Worm (Caenorhabditis elegans): ENCODE measurements around the gene R07G3.8.

ce11 chrII:7570305-7570704, 50.0 kb downstream of the R07G3.8 start, which contains the start of gene F35D2.3:
- TF ChIP-seq arid-1 (GFP tag; conservative IDR thresholded peaks at IDR 0.05): no peak
- no peak for TF ChIP-seq lsy-2 (tag; optimal IDR thresholded peaks at IDR 0.05)
- no peak for TF ChIP-seq mxl-3 (GFP tag; optimal IDR thresholded peaks at IDR 0.05)
- TF ChIP-seq nhr-237 (tag; optimal IDR thresholded peaks at IDR 0.05): no peak
- no peak for TF ChIP-seq mdt-29 (GFP tag; IDR thresholded peaks at IDR 0.05)
- TF ChIP-seq dmd-6 (GFP tag; IDR thresholded peaks at IDR 0.05): no peak
- no peak for TF ChIP-seq ztf-11 (tag; optimal IDR thresholded peaks at IDR 0.05)
- TF ChIP-seq lin-13 (GFP tag; optimal IDR thresholded peaks at IDR 0.05): no peak
- no peak for TF ChIP-seq ces-1 (GFP tag; optimal IDR thresholded peaks at IDR 0.05)
- TF ChIP-seq dve-1 (tag; optimal IDR thresholded peaks at IDR 0.05; ENCODE audit: insufficient read depth): no peak
- no peak for TF ChIP-seq skn-1 (tag; optimal IDR thresholded peaks at IDR 0.05)
- no peak for TF ChIP-seq hlh-11 (tag; optimal IDR thresholded peaks at IDR 0.05)
